Worm (Caenorhabditis elegans): ENCODE results near the gene Y17D7C.6.

Gene Y17D7C.6

ce11 chrV:18709203-18709860, at the start of gene Y17D7C.6:
Gene Y17D7C.6 (plus strand): TSS chrV:18709810.
- TF ChIP-seq ref-2 (tag; optimal IDR thresholded peaks at IDR 0.05) (no peak), ceh-34 (tag; optimal IDR thresholded peaks at IDR 0.05) (no peak), ceh-19 (GFP tag; optimal IDR thresholded peaks at IDR 0.05) (peak; percentile 15), mec-3 (tag; optimal IDR thresholded peaks at IDR 0.05; ENCODE audit: borderline replicate concordance) (no peak), pat-9 (tag; optimal IDR thresholded peaks at IDR 0.05) (no peak), syd-9 (tag; optimal IDR thresholded peaks at IDR 0.05) (no peak), pag-3 (tag; optimal IDR thresholded peaks at IDR 0.05; ENCODE audit: borderline replicate concordance) (no peak), ttx-3 (tag; optimal IDR thresholded peaks at IDR 0.05) (no peak)

- TF ChIP-seq fax-1 (tag; optimal IDR thresholded peaks at IDR 0.05) (no peak), gmeb-2 (tag; optimal IDR thresholded peaks at IDR 0.05) (no peak)
These were observed 47.3 kb upstream of the Y17D7C.6 start for ce11 chrV:18662333-18662732.

- TF ChIP-seq fkh-6 (tag; optimal IDR thresholded peaks at IDR 0.05) (no peak), pag-3 (tag; optimal IDR thresholded peaks at IDR 0.05; ENCODE audit: borderline replicate concordance) (no peak), pha-4 (tag; optimal IDR thresholded peaks at IDR 0.05) (no peak), C38D4.7 (GFP tag; optimal IDR thresholded peaks at IDR 0.05) (no peak), ref-2 (tag; optimal IDR thresholded peaks at IDR 0.05) (no peak), lim-6 (tag; optimal IDR thresholded peaks at IDR 0.05) (no peak), elt-4 (tag; optimal IDR thresholded peaks at IDR 0.05) (no peak), che-1 (tag; optimal IDR thresholded peaks at IDR 0.05) (no peak), C08G9.2 (tag; optimal IDR thresholded peaks at IDR 0.05) (no peak), hlh-13 (GFP tag; optimal IDR thresholded peaks at IDR 0.05) (no peak), ttx-3 (tag; optimal IDR thresholded peaks at IDR 0.05) (no peak), tbx-2 (tag; optimal IDR thresholded peaks at IDR 0.05) (no peak), gmeb-2 (tag; optimal IDR thresholded peaks at IDR 0.05) (no peak), pat-9 (tag; optimal IDR thresholded peaks at IDR 0.05) (no peak), nhr-11 (tag; optimal IDR thresholded peaks at IDR 0.05) (no peak), hlh-15 (tag; optimal IDR thresholded peaks at IDR 0.05) (no peak)
These were observed 45.6 kb upstream of the Y17D7C.6 start, which contains the start of gene Y69H2.3 for ce11 chrV:18664026-18664425. Gene Y69H2.3 (minus strand): TSS chrV:18664126.

DNA sequence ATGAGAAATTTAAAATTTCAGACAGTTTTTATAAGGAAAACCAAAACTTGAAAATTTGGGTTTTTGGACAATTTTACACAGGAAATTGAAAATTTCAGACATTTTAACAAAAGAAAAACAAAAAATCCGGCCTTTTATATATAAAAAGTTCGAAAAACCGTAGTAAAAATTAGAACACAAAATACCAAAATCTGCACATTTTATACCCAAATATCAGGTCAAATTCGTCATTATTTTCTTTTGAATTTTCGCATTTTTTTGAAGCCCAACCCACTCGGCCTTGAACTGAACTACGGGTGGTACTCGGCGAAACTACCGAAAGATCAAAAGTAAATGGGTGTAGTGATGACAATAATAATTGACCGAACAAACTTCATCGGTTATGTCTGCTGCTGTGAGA, 42.4 kb upstream of the Y17D7C.6 start:
- TF ChIP-seq K02D7.2 (tag; optimal IDR thresholded peaks at IDR 0.05) = no peak
- TF ChIP-seq eyg-1 (tag; optimal IDR thresholded peaks at IDR 0.05) = no peak
- TF ChIP-seq ceh-31 (tag; optimal IDR thresholded peaks at IDR 0.05) = no peak

ce11 chrV:18670017-18670416, 39.6 kb upstream of the Y17D7C.6 start, which contains the start of gene Y69H2.10:
Gene Y69H2.10 (plus strand): TSS chrV:18670317.
- TF ChIP-seq nhr-11 (tag; optimal IDR thresholded peaks at IDR 0.05) (no peak), ref-2 (tag; optimal IDR thresholded peaks at IDR 0.05) (no peak), dve-1 (tag; optimal IDR thresholded peaks at IDR 0.05) (no peak), unc-3 (GFP tag; conservative IDR thresholded peaks at IDR 0.05) (no peak), unc-3 (tag; optimal IDR thresholded peaks at IDR 0.05) (no peak), T23F11.4 (GFP tag; optimal IDR thresholded peaks at IDR 0.05) (no peak)

ce11 chrV:18671811-18672210, 37.8 kb upstream of the Y17D7C.6 start:
- TF ChIP-seq fkh-6 (tag; optimal IDR thresholded peaks at IDR 0.05) = no peak
- no peak for TF ChIP-seq dve-1 (tag; optimal IDR thresholded peaks at IDR 0.05)
- TF ChIP-seq ceh-30 (tag; optimal IDR thresholded peaks at IDR 0.05) = no peak
- TF ChIP-seq hlh-6 (tag; optimal IDR thresholded peaks at IDR 0.05) = no peak
- TF ChIP-seq hlh-30 (tag; optimal IDR thresholded peaks at IDR 0.05; ENCODE audit: insufficient read depth) = no peak

Measured in whole organism, late embryonic.